Worm (Caenorhabditis elegans): ENCODE data around the gene Y43F8B.2.

ce11 chrV:19546100-19546499, 13.2 kb upstream of the Y43F8B.2 start, which contains the start of gene Y43F8B.1:
- TF ChIP-seq mes-2 (tag; optimal IDR thresholded peaks at IDR 0.05; ENCODE audit: poor library complexity, severe bottlenecking) (no peak), lim-7 (GFP tag; IDR thresholded peaks at IDR 0.05) (no peak), ceh-32 (tag; optimal IDR thresholded peaks at IDR 0.05; ENCODE audit: poor library complexity) (no peak), set-16 (GFP tag; IDR thresholded peaks at IDR 0.05) (no peak), R02D3.7 (tag; optimal IDR thresholded peaks at IDR 0.05) (no peak), dmd-9 (GFP tag; IDR thresholded peaks at IDR 0.05) (no peak), lin-13 (GFP tag; optimal IDR thresholded peaks at IDR 0.05) (no peak), unc-130 (GFP tag; optimal IDR thresholded peaks at IDR 0.05) (no peak), F37D6.2 (tag; optimal IDR thresholded peaks at IDR 0.05) (no peak), ztf-11 (tag; optimal IDR thresholded peaks at IDR 0.05) (no peak), jun-1 (tag; optimal IDR thresholded peaks at IDR 0.05) (no peak), nhr-237 (tag; optimal IDR thresholded peaks at IDR 0.05) (no peak)
